Fruit fly (Drosophila melanogaster) whole organism, embryonic: ENCODE results near the gene Rack1.
"Not testable (repeated sequence)": the region's sequence is repeated elsewhere in the genome, so short reads cannot be mapped to it uniquely, and the experiment has no call there.

ENCODE experiments used
- Awh ChIP-seq: fragments of 200-800 bp; sonication (Bioruptor generic); IDR thresholded peaks from 2 replicates; pipeline ENCODE4, ENCODE4 v1.3.6; 2022; ENCODE audit warnings: missing biosample characterization, missing genetic modification characterization
- Blimp-1 ChIP-seq: fragments of 200-800 bp; sonication (Bioruptor generic); optimal IDR thresholded peaks from 3 replicates; lab custom pipeline; 2018; ENCODE audit warnings: missing biosample characterization, missing genetic modification characterization, mild to moderate bottlenecking, moderate library complexity, missing genetic modification reagents
- CG11456 ChIP-seq: fragments of 200-800 bp; sonication (Bioruptor generic); IDR thresholded peaks from 3 replicates; pipeline ENCODE4 v1.3.6; 2022; ENCODE audit warnings: missing biosample characterization, missing genetic modification characterization
- CG11504 ChIP-seq: fragments of 200-800 bp; sonication (Bioruptor generic); optimal IDR thresholded peaks from 3 replicates; lab custom pipeline; 2019; ENCODE audit warnings: missing biosample characterization, mild to moderate bottlenecking, missing genetic modification characterization, moderate library complexity
- CG13287 ChIP-seq: fragments of 200-800 bp; sonication (Bioruptor generic); IDR thresholded peaks from 2 replicates; pipeline ENCODE4 v1.3.6; 2022; ENCODE audit warnings: missing biosample characterization, missing genetic modification characterization; ENCODE audit not compliant: partially characterized antibody
- CG14860 ChIP-seq: fragments of 200-800 bp; sonication (Bioruptor generic); IDR thresholded peaks from 3 replicates; pipeline ENCODE4 v1.3.6; 2022; ENCODE audit warnings: missing biosample characterization, missing genetic modification characterization; ENCODE audit not compliant: partially characterized antibody
- CG17829 ChIP-seq: fragments of 200-800 bp; optimal IDR thresholded peaks from 2 replicates; lab custom pipeline; 2019; ENCODE audit warnings: missing biosample characterization, mild to moderate bottlenecking, missing genetic modification characterization, moderate library complexity
- CG2199 ChIP-seq: fragments of 200-800 bp; sonication (Bioruptor generic); IDR thresholded peaks from 3 replicates; pipeline ENCODE4 v1.3.6; 2022; ENCODE audit warnings: missing biosample characterization, missing genetic modification characterization
- CG30403 ChIP-seq: fragments of 200-800 bp; sonication (Bioruptor generic); optimal IDR thresholded peaks from 3 replicates; lab custom pipeline; 2016; ENCODE audit warnings: missing biosample characterization, missing genetic modification characterization
- CG3163 ChIP-seq: fragments of 200-800 bp; sonication (Bioruptor generic); optimal IDR thresholded peaks from 3 replicates; lab custom pipeline; 2016; ENCODE audit warnings: missing biosample characterization, missing genetic modification characterization
- CG33213 ChIP-seq: fragments of 200-800 bp; sonication (Bioruptor generic); optimal IDR thresholded peaks from 3 replicates; lab custom pipeline; 2016; ENCODE audit warnings: missing biosample characterization, missing genetic modification characterization
- CG34422 ChIP-seq: fragments of 200-800 bp; sonication (Bioruptor generic); IDR thresholded peaks from 3 replicates; pipeline ENCODE4 v1.3.6; 2022; ENCODE audit warnings: missing biosample characterization, missing genetic modification characterization
- CG6654 ChIP-seq: fragments of 200-800 bp; sonication (Bioruptor generic); optimal IDR thresholded peaks from 2 replicates; lab custom pipeline; 2017; ENCODE audit warnings: missing biosample characterization, mild to moderate bottlenecking, missing genetic modification characterization
- CG6791 ChIP-seq: fragments of 200-800 bp; sonication (Bioruptor generic); IDR thresholded peaks from 3 replicates; pipeline ENCODE4 v1.3.6; 2022; ENCODE audit warnings: missing biosample characterization, missing genetic modification characterization; ENCODE audit not compliant: partially characterized antibody
- CG7839 ChIP-seq: fragments of 200-800 bp; sonication (Bioruptor generic); optimal IDR thresholded peaks from 3 replicates; lab custom pipeline; 2018; ENCODE audit warnings: missing biosample characterization, mild to moderate bottlenecking, missing genetic modification characterization, moderate library complexity
- CG8290 ChIP-seq, 3 experiments: fragments of 200-800 bp; sonication (Bioruptor generic); optimal IDR thresholded peaks; 2 replicates each; lab custom pipeline; 2016 to 2019; ENCODE audit warnings: missing biosample characterization in 3 of 3, missing genetic modification characterization in 3 of 3, mild to moderate bottlenecking in 2 of 3, moderate library complexity in 1 of 3
- CG9817 ChIP-seq: fragments of 200-800 bp; sonication (Bioruptor generic); optimal IDR thresholded peaks from 2 replicates; lab custom pipeline; 2018; ENCODE audit warnings: missing biosample characterization, mild to moderate bottlenecking, missing genetic modification characterization, moderate library complexity
- CTCF ChIP-seq: fragments of 200-800 bp; sonication (Bioruptor generic); optimal IDR thresholded peaks from 2 replicates; lab custom pipeline; 2017; ENCODE audit warnings: missing biosample characterization, mild to moderate bottlenecking, missing genetic modification characterization, moderate library complexity
- Dek ChIP-seq: fragments of 200-800 bp; sonication (Bioruptor generic); optimal IDR thresholded peaks from 3 replicates; lab custom pipeline; 2019; ENCODE audit warnings: missing biosample characterization, mild to moderate bottlenecking, missing genetic modification characterization, moderate library complexity
- Dp ChIP-seq: fragments of 200-800 bp; sonication (Bioruptor generic); optimal IDR thresholded peaks from 2 replicates; lab custom pipeline; 2018; ENCODE audit warnings: missing biosample characterization, mild to moderate bottlenecking, missing genetic modification characterization, moderate library complexity
- E2f2 ChIP-seq: fragments of 200-800 bp; sonication (Bioruptor generic); IDR thresholded peaks from 2 replicates; pipeline ENCODE4 v1.3.6; 2022; ENCODE audit warnings: missing biosample characterization, missing genetic modification characterization
- Ets97D ChIP-seq: fragments of 200-800 bp; sonication (Bioruptor generic); optimal IDR thresholded peaks from 3 replicates; lab custom pipeline; 2016; ENCODE audit warnings: missing biosample characterization, missing genetic modification characterization
- Gug ChIP-seq: fragments of 200-800 bp; sonication (Bioruptor generic); IDR thresholded peaks from 4 replicates; pipeline ENCODE4 v1.3.6; 2022; ENCODE audit warnings: missing biosample characterization, missing genetic modification characterization
- H2.0 ChIP-seq: fragments of 200-800 bp; sonication (Bioruptor generic); IDR thresholded peaks from 2 replicates; pipeline ENCODE4 v1.3.6; 2022; ENCODE audit warnings: missing biosample characterization, missing genetic modification characterization
- HmgD ChIP-seq: fragments of 200-800 bp; sonication (Bioruptor generic); optimal IDR thresholded peaks from 3 replicates; lab custom pipeline; 2016; ENCODE audit warnings: missing biosample characterization, missing genetic modification characterization
- Hr51 ChIP-seq, 2 experiments: fragments of 200-800 bp; sonication (Bioruptor generic); optimal IDR thresholded peaks; 2 replicates in 1 of 2; 3 replicates in 1 of 2; lab custom pipeline; 2016 to 2018; ENCODE audit warnings: missing biosample characterization in 2 of 2, missing genetic modification characterization in 2 of 2, mild to moderate bottlenecking in 1 of 2, moderate library complexity in 1 of 2
- Lhr ChIP-seq: fragments of 200-800 bp; sonication (Bioruptor generic); optimal IDR thresholded peaks from 3 replicates; lab custom pipeline; 2017; ENCODE audit warnings: mild to moderate bottlenecking, missing biosample characterization, missing genetic modification reagents, missing genetic modification characterization
- Myb ChIP-seq: fragments of 200-800 bp; sonication (Bioruptor generic); optimal IDR thresholded peaks from 2 replicates; lab custom pipeline; 2016; ENCODE audit warnings: missing biosample characterization, missing genetic modification characterization
- NFAT ChIP-seq: fragments of 200-800 bp; sonication (Bioruptor generic); IDR thresholded peaks from 2 replicates; pipeline ENCODE4 v1.3.6; 2022; ENCODE audit warnings: missing biosample characterization, missing genetic modification characterization
- Opbp ChIP-seq: fragments of 200-800 bp; sonication (Bioruptor generic); IDR thresholded peaks from 3 replicates; pipeline ENCODE4 v1.3.6; 2022; ENCODE audit warnings: missing biosample characterization, missing genetic modification characterization; ENCODE audit not compliant: partially characterized antibody
- Pdp1 ChIP-seq, 2 experiments: fragments of 200-800 bp; sonication (Bioruptor generic); optimal IDR thresholded peaks; 3 replicates each; lab custom pipeline; 2016; ENCODE audit warnings: missing biosample characterization in 2 of 2, missing genetic modification characterization in 2 of 2, mild to moderate bottlenecking in 1 of 2, moderate library complexity in 1 of 2
- Rfx ChIP-seq: fragments of 200-800 bp; sonication (Bioruptor generic); IDR thresholded peaks from 2 replicates; pipeline ENCODE4 v1.3.6; 2022; ENCODE audit warnings: missing biosample characterization, missing genetic modification characterization
- ato ChIP-seq: fragments of 200-800 bp; sonication (Bioruptor generic); IDR thresholded peaks from 2 replicates; pipeline ENCODE4 v1.3.6; 2022; ENCODE audit warnings: missing biosample characterization, missing genetic modification characterization; ENCODE audit not compliant: partially characterized antibody
- cad ChIP-seq: fragments of >200 bp; optimal IDR thresholded peaks from 2 replicates; lab custom pipeline; 2017; ENCODE audit warnings: missing biosample characterization, missing genetic modification characterization
- chif ChIP-seq, 2 experiments: fragments of 200-800 bp; sonication (Bioruptor generic); optimal IDR thresholded peaks; 3 replicates each; lab custom pipeline; 2016; ENCODE audit warnings: missing biosample characterization in 2 of 2, missing genetic modification characterization in 2 of 2
- grau ChIP-seq: fragments of 200-800 bp; optimal IDR thresholded peaks from 3 replicates; lab custom pipeline; 2019; ENCODE audit warnings: missing biosample characterization, mild to moderate bottlenecking, missing genetic modification characterization, moderate library complexity
- knrl ChIP-seq: fragments of 200-800 bp; sonication (Bioruptor generic); IDR thresholded peaks from 3 replicates; pipeline ENCODE4 v1.3.6; 2022; ENCODE audit warnings: missing biosample characterization, missing genetic modification characterization; ENCODE audit not compliant: partially characterized antibody
- nmo ChIP-seq: fragments of 200-800 bp; sonication (Bioruptor generic); optimal IDR thresholded peaks from 2 replicates; lab custom pipeline; 2018; ENCODE audit warnings: missing biosample characterization, mild to moderate bottlenecking, missing genetic modification characterization, moderate library complexity
- onecut ChIP-seq: fragments of 200-800 bp; sonication (Bioruptor generic); IDR thresholded peaks from 2 replicates; pipeline ENCODE4 v1.3.6; 2022; ENCODE audit warnings: missing biosample characterization, missing genetic modification characterization
- pan ChIP-seq, 4 experiments: fragments of >200 bp in 3 of 4; fragments of 200-800 bp in 1 of 4; sonication (Bioruptor generic) in 1 of 4; optimal IDR thresholded peaks in 3 of 4; IDR thresholded peaks in 1 of 4; 2 replicates each; pipeline versions ENCODE4 v1.3.6 to Lab custom; 2017 to 2022; ENCODE audit warnings: missing biosample characterization in 2 of 4, missing genetic modification characterization in 2 of 4, mixed read lengths in 1 of 4
- pzg ChIP-seq: fragments of 200-800 bp; sonication (Bioruptor generic); optimal IDR thresholded peaks from 3 replicates; lab custom pipeline; 2018; ENCODE audit warnings: missing biosample characterization, mild to moderate bottlenecking, missing genetic modification characterization, moderate library complexity
- slbo ChIP-seq: fragments of 200-800 bp; sonication (Bioruptor generic); IDR thresholded peaks from 2 replicates; pipeline ENCODE4 v1.3.6; 2022; ENCODE audit warnings: missing biosample characterization, missing genetic modification characterization
- sob ChIP-seq: fragments of 200-800 bp; sonication (Bioruptor generic); IDR thresholded peaks from 2 replicates; pipeline ENCODE4 v1.3.6; 2022; ENCODE audit warnings: missing biosample characterization, missing genetic modification characterization
- ssp ChIP-seq: fragments of 200-800 bp; sonication (Bioruptor generic); IDR thresholded peaks from 2 replicates; pipeline ENCODE4 v1.3.6; 2022; ENCODE audit warnings: missing biosample characterization, missing genetic modification characterization
- stwl ChIP-seq: fragments of 200-800 bp; sonication (Bioruptor generic); optimal IDR thresholded peaks from 3 replicates; lab custom pipeline; 2018; ENCODE audit warnings: missing biosample characterization, mild to moderate bottlenecking, missing genetic modification characterization, moderate library complexity

Gene Rack1

DNA sequence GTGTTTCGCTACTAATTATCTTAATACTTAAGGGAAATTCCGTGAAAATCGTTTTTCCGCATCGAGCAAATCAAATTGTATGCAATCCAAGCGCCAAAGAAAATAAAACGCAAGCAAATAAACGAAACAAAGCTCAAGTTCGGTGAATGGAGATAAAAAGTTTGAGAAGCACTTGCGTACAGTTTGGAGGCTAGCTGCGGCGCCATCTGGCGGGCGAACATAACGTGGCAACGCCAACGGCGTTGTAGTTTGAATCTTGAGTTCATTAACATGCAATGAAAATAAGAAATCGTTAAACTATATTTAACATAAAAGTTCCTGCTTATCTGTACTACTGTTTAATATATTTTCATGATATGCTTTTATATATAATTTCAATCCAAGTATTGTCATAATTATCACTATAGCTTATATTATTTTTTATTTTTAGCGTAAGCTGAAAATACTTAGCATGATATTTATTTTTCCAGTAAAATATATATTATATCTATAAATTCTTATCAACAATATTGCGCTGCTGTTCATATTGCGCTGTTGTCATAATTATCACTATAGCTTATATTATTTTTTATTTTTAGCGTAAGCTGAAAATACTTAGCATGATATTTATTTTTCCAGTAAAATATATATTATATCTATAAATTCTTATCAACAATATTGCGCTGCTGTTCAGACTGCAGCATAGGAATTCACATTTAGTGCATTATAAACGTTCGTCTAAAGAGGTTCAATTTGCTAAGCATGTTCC, 29.4 kb upstream of the Rack1 start, which contains the start of gene lectin-28C (continued):
- TF ChIP-seq CG17829 (tag; lab: Kevin White, UChicago) (peak; percentile 10), CG9817 (tag; lab: Kevin White, UChicago) (peak; percentile 8), pzg (GFP tag; lab: Kevin White, UChicago) (peak; percentile 16), CG30403 (peak; percentile 4), Dek (peak; percentile 2), CG8290 (GFP tag; optimal IDR thresholded peaks at IDR 0.05; lab: Kevin White, UChicago) (peak; percentile 45), CG8290 (tag; optimal IDR thresholded peaks at IDR 0.05; lab: Kevin White, UChicago) (peak in 1 of 2 experiments; percentile 22), Lhr (GFP tag; lab: Kevin White, UChicago) (peak; percentile 39), pan (GFP tag; optimal IDR thresholded peaks at IDR 0.05 in 1 of 2, IDR thresholded peaks at IDR 0.05 in 1 of 2) (peak in 1 of 2 experiments; percentile 45), Pdp1 (GFP tag; optimal IDR thresholded peaks at IDR 0.05; lab: Kevin White, UChicago) (peak in 1 of 2 experiments; percentile 1), CG6654 (peak; percentile 100), Gug (peak; percentile 44; the same call in 1 of the 4 replicates), CG3163 (GFP tag; lab: Kevin White, UChicago) (peak; percentile 27), knrl (GFP tag; lab: Robert Waterston, UW) (peak; percentile 47; the same call in 2 of the 3 replicates), sob (GFP tag; lab: Robert Waterston, UW) (peak; percentile 24; the same call in 1 of the 2 replicates), cad (GFP tag; lab: Kevin White, UChicago) (peak; percentile 94), Dp (peak; percentile 58), Blimp-1 (GFP tag; lab: Kevin White, UChicago) (peak; percentile 1), CG6791 (GFP tag; lab: Robert Waterston, UW) (peak; percentile 88), HmgD (GFP tag; lab: Kevin White, UChicago) (peak; percentile 74), CG11504 (tag; lab: Kevin White, UChicago) (peak; percentile 44), Awh (0 out of 2 replicates have a peak, but pooled peaks have one; percentile 10), CG11456 (GFP tag; lab: Robert Waterston, UW) (peak; percentile 60; the same call in 1 of the 3 replicates), Ets97D (GFP tag; lab: Kevin White, UChicago) (peak; percentile 36), NFAT (GFP tag; lab: Robert Waterston, UW) (0 out of 2 replicates have a peak, but pooled peaks have one; percentile 5), Opbp (GFP tag; lab: Robert Waterston, UW) (peak; percentile 82), Myb (GFP tag; lab: Kevin White, UChicago) (peak; percentile 91), CG7839 (tag; lab: Kevin White, UChicago) (peak; percentile 30), ato (GFP tag; lab: Robert Waterston, UW) (peak; percentile 60; the same call in 1 of the 2 replicates), ssp (0 out of 2 replicates have a peak, but pooled peaks have one; percentile 7), E2f2 (GFP tag; lab: Robert Waterston, UW) (peak; percentile 68), CG14860 (GFP tag; lab: Robert Waterston, UW) (0 out of 3 replicates have a peak, but pooled peaks have one; percentile 32), H2.0 (GFP tag; lab: Robert Waterston, UW) (0 out of 2 replicates have a peak, but pooled peaks have one; percentile 14), CG2199 (peak; percentile 99), Hr51 (GFP tag; optimal IDR thresholded peaks at IDR 0.05; lab: Kevin White, UChicago) (peak in 1 of 2 experiments; percentile 4), Rfx (GFP tag; lab: Robert Waterston, UW) (peak; percentile 64), grau (peak; percentile 1), chif (GFP tag; optimal IDR thresholded peaks at IDR 0.05; lab: Kevin White, UChicago) (peak in 1 of 2 experiments; percentile 13), stwl (tag; lab: Kevin White, UChicago) (peak; percentile 97), CG34422 (GFP tag; lab: Robert Waterston, UW) (peak; percentile 17; the same call in 1 of the 3 replicates), CG13287 (peak; percentile 65), nmo (GFP tag; lab: Kevin White, UChicago) (peak; percentile 26), onecut (GFP tag; lab: Robert Waterston, UW) (peak; percentile 9; the same call in 1 of the 2 replicates), CG33213 (peak; percentile 12), slbo (GFP tag; lab: Robert Waterston, UW) (0 out of 2 replicates have a peak, but pooled peaks have one; percentile 32), CTCF (peak; percentile 95)
- TF ChIP-seq pan (optimal IDR thresholded peaks at IDR 0.05; lab: Kevin White, UChicago): not testable (repeated sequence)
